Worm (Caenorhabditis elegans) whole organism, L4 larva: ENCODE data around the gene ZK455.5.

Experiments
- D1046.2 ChIP-seq: fragments of 200-800 bp; sonication (Bioruptor generic); IDR thresholded peaks from 2 replicates; pipeline ENCODE4 v1.3.6; 2022; ENCODE audit warnings: missing genetic modification characterization, missing compliant biosample characterization
- F49E8.2 ChIP-seq: sonication (generic microtip); optimal IDR thresholded peaks from 2 replicates; lab custom pipeline; 2016; ENCODE audit warnings: missing compliant biosample characterization, mild to moderate bottlenecking, missing genetic modification characterization, borderline replicate concordance
- T26A8.4 ChIP-seq: fragments of 200-800 bp; sonication (Bioruptor generic); IDR thresholded peaks from 2 replicates; pipeline ENCODE4 v1.3.6; 2022; ENCODE audit warnings: missing genetic modification characterization, missing compliant biosample characterization
- Y5F2A.4 ChIP-seq: fragments of 200-800 bp; sonication (Bioruptor generic); optimal IDR thresholded peaks from 2 replicates; lab custom pipeline; 2018; ENCODE audit warnings: mild to moderate bottlenecking, missing genetic modification characterization, missing compliant biosample characterization
- attf-4 ChIP-seq: sonication (generic microtip); optimal IDR thresholded peaks from 3 replicates; lab custom pipeline; 2017; ENCODE audit warnings: missing biosample characterization, missing genetic modification characterization
- ceh-20 ChIP-seq: fragments of 200-800 bp; sonication (Bioruptor generic); IDR thresholded peaks from 2 replicates; pipeline ENCODE4 v1.3.6; 2022; ENCODE audit warnings: missing genetic modification reagents, missing genetic modification characterization, missing compliant biosample characterization
- ceh-44 ChIP-seq: fragments of 200-800 bp; sonication (Bioruptor generic); IDR thresholded peaks from 2 replicates; pipeline ENCODE4 v1.3.6; 2022; ENCODE audit warnings: missing genetic modification reagents, missing genetic modification characterization, missing compliant biosample characterization
- daf-16 ChIP-seq, 3 experiments: sonication (generic microtip); optimal IDR thresholded peaks; 2 replicates each; lab custom pipeline; 2016 to 2017; ENCODE audit warnings: missing genetic modification characterization in 3 of 3, missing genetic modification reagents in 3 of 3, mild to moderate bottlenecking in 2 of 3, missing compliant biosample characterization in 2 of 3, missing biosample characterization in 1 of 3, moderate library complexity in 1 of 3
- dmd-9 ChIP-seq: fragments of 200-800 bp; sonication (Bioruptor generic); IDR thresholded peaks from 2 replicates; pipeline ENCODE4 v1.3.6; 2022; ENCODE audit warnings: missing genetic modification reagents, missing genetic modification characterization, missing compliant biosample characterization
- dpl-1 ChIP-seq: fragments of 150-350 bp; optimal IDR thresholded peaks from 2 replicates; lab custom pipeline; 2014; ENCODE audit warnings: missing biosample characterization, missing genetic modification reagents, missing genetic modification characterization
- hlh-11 ChIP-seq: fragments of 200-800 bp; sonication (Bioruptor generic); optimal IDR thresholded peaks from 2 replicates; lab custom pipeline; 2018; ENCODE audit warnings: mild to moderate bottlenecking, missing genetic modification characterization, missing compliant biosample characterization
- hmg-1.1 ChIP-seq: fragments of 200-800 bp; sonication (Bioruptor generic); IDR thresholded peaks from 2 replicates; pipeline ENCODE4 v1.3.6; 2022; ENCODE audit warnings: missing genetic modification reagents, missing genetic modification characterization, missing compliant biosample characterization
- jun-1 ChIP-seq: fragments of 150-350 bp; optimal IDR thresholded peaks from 2 replicates; lab custom pipeline; 2014; ENCODE audit warnings: missing biosample characterization, missing genetic modification reagents, missing genetic modification characterization
- lin-1 ChIP-seq: fragments of 200-800 bp; sonication (Bioruptor generic); IDR thresholded peaks from 2 replicates; pipeline ENCODE4 v1.3.6; 2022; ENCODE audit warnings: missing genetic modification reagents, missing genetic modification characterization, missing compliant biosample characterization
- lin-15B ChIP-seq: fragments of 150-350 bp; sonication (generic microtip); optimal IDR thresholded peaks from 3 replicates; lab custom pipeline; 2014; ENCODE audit warnings: missing biosample characterization, missing genetic modification characterization
- lin-38 ChIP-seq: fragments of 200-800 bp; sonication (Bioruptor generic); IDR thresholded peaks from 2 replicates; pipeline ENCODE4 v1.3.6; 2022; ENCODE audit warnings: missing genetic modification reagents, missing genetic modification characterization, missing compliant biosample characterization
- lsy-2 ChIP-seq, 2 experiments: fragments of 150-350 bp in 1 of 2; sonication (generic microtip) in 1 of 2; optimal IDR thresholded peaks; 2 replicates each; lab custom pipeline; 2014 to 2017; ENCODE audit warnings: missing biosample characterization in 2 of 2, missing genetic modification characterization in 2 of 2
- madf-5 ChIP-seq, 2 experiments: fragments of 200-800 bp; sonication (Bioruptor generic); IDR thresholded peaks; 2 replicates each; pipeline ENCODE4 v1.3.6; 2022; ENCODE audit warnings: missing compliant biosample characterization in 2 of 2, missing genetic modification characterization in 2 of 2
- mdl-1 ChIP-seq, 2 experiments: fragments of 150-350 bp in 1 of 2; sonication (generic microtip) in 1 of 2; optimal IDR thresholded peaks; 2 replicates each; lab custom pipeline; 2014 to 2017; ENCODE audit warnings: missing biosample characterization in 2 of 2, missing genetic modification characterization in 2 of 2
- mdt-29 ChIP-seq: fragments of 200-800 bp; sonication (Bioruptor generic); IDR thresholded peaks from 2 replicates; pipeline ENCODE4 v1.3.6; 2022; ENCODE audit warnings: missing genetic modification reagents, missing genetic modification characterization, missing compliant biosample characterization
- mep-1 ChIP-seq: fragments of 150-350 bp; sonication (generic microtip); optimal IDR thresholded peaks from 3 replicates; lab custom pipeline; 2014; ENCODE audit warnings: missing biosample characterization, missing genetic modification characterization
- mes-2 ChIP-seq: sonication (generic microtip); optimal IDR thresholded peaks from 2 replicates; lab custom pipeline; 2016; ENCODE audit warnings: missing genotype, mild to moderate bottlenecking, missing genetic modification characterization, missing compliant biosample characterization; ENCODE audit not compliant: poor library complexity, severe bottlenecking
- nhr-10 ChIP-seq: fragments of 150-350 bp; optimal IDR thresholded peaks from 2 replicates; lab custom pipeline; 2014; ENCODE audit warnings: missing biosample characterization, missing genetic modification characterization
- nhr-111 ChIP-seq: fragments of 200-800 bp; sonication (Bioruptor generic); optimal IDR thresholded peaks from 2 replicates; lab custom pipeline; 2018; ENCODE audit warnings: mild to moderate bottlenecking, missing genetic modification characterization, missing compliant biosample characterization
- nhr-28 ChIP-seq: fragments of 150-350 bp; optimal IDR thresholded peaks from 2 replicates; lab custom pipeline; 2014; ENCODE audit warnings: missing biosample characterization, missing genetic modification characterization
- nhr-41 ChIP-seq: fragments of 200-800 bp; sonication (Bioruptor generic); IDR thresholded peaks from 2 replicates; pipeline ENCODE4 v1.3.6; 2022; ENCODE audit warnings: missing genetic modification reagents, missing genetic modification characterization, missing compliant biosample characterization
- pha-4 ChIP-seq, 2 experiments: fragments of 150-350 bp in 1 of 2; fragments of 200-800 bp in 1 of 2; sonication (Bioruptor generic) in 1 of 2; IDR thresholded peaks in 1 of 2; optimal IDR thresholded peaks in 1 of 2; 2 replicates each; pipeline versions ENCODE4 v1.3.6 to Lab custom; 2014 to 2022; ENCODE audit warnings: missing genetic modification characterization in 2 of 2, missing genetic modification reagents in 2 of 2, missing biosample characterization in 1 of 2, missing compliant biosample characterization in 1 of 2
- rbr-2 ChIP-seq: sonication (generic microtip); optimal IDR thresholded peaks from 2 replicates; lab custom pipeline; 2016; ENCODE audit warnings: missing genotype, missing genetic modification characterization, missing compliant biosample characterization
- set-16 ChIP-seq: fragments of 200-800 bp; sonication (Bioruptor generic); IDR thresholded peaks from 2 replicates; pipeline ENCODE4 v1.3.6; 2022; ENCODE audit warnings: missing genetic modification reagents, missing genetic modification characterization, missing compliant biosample characterization
- skn-1 ChIP-seq: fragments of 150-350 bp; optimal IDR thresholded peaks from 2 replicates; lab custom pipeline; 2014; ENCODE audit warnings: missing biosample characterization, missing genetic modification characterization
- snpc-1.2 ChIP-seq: fragments of 200-800 bp; sonication (Bioruptor generic); IDR thresholded peaks from 2 replicates; pipeline ENCODE4 v1.3.6; 2022; ENCODE audit warnings: missing genetic modification reagents, missing genetic modification characterization, missing compliant biosample characterization
- unc-62 ChIP-seq, 3 experiments: fragments of 150-350 bp in 1 of 3; sonication (generic microtip); optimal IDR thresholded peaks in 2 of 3; peaks in 1 of 3; 1 replicate in 1 of 3; 2 replicates in 2 of 3; lab custom pipeline; 2014 to 2017; ENCODE audit warnings: missing biosample characterization in 3 of 3, missing genetic modification characterization in 3 of 3, missing genetic modification reagents in 3 of 3, missing genotype in 1 of 3
- vab-7 ChIP-seq: fragments of 200-800 bp; sonication (Bioruptor generic); IDR thresholded peaks from 2 replicates; pipeline ENCODE4 v1.3.6; 2022; ENCODE audit warnings: missing genetic modification reagents, missing genetic modification characterization, missing compliant biosample characterization
- zfp-2 ChIP-seq: sonication (generic microtip); optimal IDR thresholded peaks from 2 replicates; lab custom pipeline; 2016; ENCODE audit warnings: mild to moderate bottlenecking, missing genetic modification characterization, missing compliant biosample characterization
- zip-11 ChIP-seq: fragments of 200-800 bp; sonication (Bioruptor generic); IDR thresholded peaks from 2 replicates; pipeline ENCODE4 v1.3.6; 2022; ENCODE audit warnings: missing genetic modification characterization, missing compliant biosample characterization

Gene ZK455.5

DNA sequence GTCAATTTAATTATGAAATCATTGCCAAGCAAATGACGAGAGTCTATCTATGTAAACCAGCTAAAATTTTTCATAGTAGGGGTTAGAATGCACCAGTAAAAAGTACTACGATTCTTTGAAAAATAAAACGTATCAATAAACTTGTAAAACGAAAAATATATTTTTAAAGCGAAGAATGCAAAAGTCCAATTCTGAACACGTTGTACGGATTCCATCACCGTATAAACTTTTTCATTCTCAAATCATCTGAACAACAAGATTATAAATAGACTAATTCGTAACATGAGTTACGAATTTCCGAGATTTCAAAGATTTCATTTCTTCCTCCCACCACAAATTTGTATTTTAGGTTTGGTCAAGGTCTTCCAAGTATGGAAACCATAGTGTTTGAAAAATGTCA is 10.0 kb downstream of the ZK455.5 start, which contains the start of gene nlp-57:
nlp-57 (plus strand) TSS at position 301 of the 400 bp plus-strand sequence.
- no peak for TF ChIP-seq ceh-44
- no peak for TF ChIP-seq Y5F2A.4 (GFP tag; lab: Kevin White, UChicago)
- TF ChIP-seq, all 104 proteins: peak for 0

DNA sequence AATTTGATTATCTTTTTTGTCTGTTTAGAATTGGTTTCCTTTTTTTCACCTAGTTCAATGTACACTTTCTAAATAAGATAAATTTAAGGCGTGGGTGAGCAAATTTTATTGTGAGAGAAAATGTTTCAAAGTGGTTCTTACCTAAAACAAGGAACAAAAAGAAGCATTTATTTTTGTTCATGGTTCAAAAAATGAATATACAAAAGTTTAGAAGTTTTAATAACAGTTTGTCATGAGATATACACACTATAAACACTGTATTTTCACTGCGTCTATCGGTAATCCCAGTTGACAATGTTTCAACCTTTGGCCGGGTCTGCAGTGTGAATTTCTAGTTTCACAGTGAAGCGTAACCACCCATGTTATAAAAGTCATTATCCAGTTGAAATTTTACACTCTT is 11.3 kb downstream of the ZK455.5 start, which contains the start of gene F08G12.11:
F08G12.11 (minus strand) TSS at position 181 of the 400 bp plus-strand sequence.
- peak in 1 of 2 experiments; percentile 91 for TF ChIP-seq unc-62 (GFP tag; optimal IDR thresholded peaks at IDR 0.05 in 1 of 2; lab: Kevin White, UChicago)
- TF ChIP-seq unc-62 (tag; optimal IDR thresholded peaks at IDR 0.05; lab: Kevin White, UChicago) = no peak
- TF ChIP-seq mep-1 = no peak

DNA sequence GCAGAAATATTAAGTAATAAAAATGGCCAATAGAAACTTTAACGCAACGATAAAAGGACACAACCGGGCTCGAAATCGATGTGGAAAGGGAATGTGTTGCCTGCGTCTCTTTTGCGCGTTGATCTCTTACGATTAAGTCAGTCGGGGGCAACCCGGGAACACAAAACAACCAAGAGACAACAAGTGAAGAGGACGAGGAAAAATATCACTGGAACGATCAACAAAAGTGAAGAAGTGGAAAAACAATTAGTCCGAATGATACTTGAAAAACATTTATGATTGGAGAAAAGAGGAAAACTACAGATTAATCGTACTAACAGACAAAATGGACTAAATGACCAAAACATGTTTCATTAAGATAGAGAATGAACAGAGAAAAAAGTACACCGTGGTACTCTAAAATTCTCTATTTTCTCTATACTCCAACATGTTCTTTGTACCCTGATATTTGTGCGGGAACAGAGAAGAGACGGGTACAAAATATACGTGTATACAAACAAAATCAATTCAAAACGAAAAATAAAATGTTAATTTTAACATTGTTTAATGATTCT is 16.4 kb downstream of the ZK455.5 start, which contains the start of gene F08G12.5:
F08G12.5 (minus strand) TSS at position 1 of the 554 bp plus-strand sequence.
- TF ChIP-seq F49E8.2 = no peak
- TF ChIP-seq snpc-1.2 (GFP tag; lab: Robert Waterston, UW) = no peak
- no peak for TF ChIP-seq lsy-2 (tag; optimal IDR thresholded peaks at IDR 0.05; lab: Kevin White, UChicago)
- no peak for TF ChIP-seq dmd-9
- TF ChIP-seq nhr-28 (tag; lab: Kevin White, UChicago) = peak; percentile 74
- no peak for TF ChIP-seq nhr-111
- TF ChIP-seq lin-38 (GFP tag; lab: Robert Waterston, UW) = no peak
- TF ChIP-seq skn-1 (tag; lab: Kevin White, UChicago) = no peak
- TF ChIP-seq zip-11 (GFP tag; lab: Robert Waterston, UW) = no peak
- TF ChIP-seq madf-5 (GFP tag; IDR thresholded peaks at IDR 0.05; lab: Robert Waterston, UW) = no peak
- TF ChIP-seq hlh-11 = peak; percentile 49
- peak in 1 of 2 experiments; percentile 75 for TF ChIP-seq unc-62 (GFP tag; optimal IDR thresholded peaks at IDR 0.05 in 1 of 2; lab: Kevin White, UChicago)
- no peak for TF ChIP-seq unc-62 (tag; optimal IDR thresholded peaks at IDR 0.05; lab: Kevin White, UChicago)
- no peak for TF ChIP-seq mes-2 (tag; lab: Kevin White, UChicago)
- TF ChIP-seq ceh-44 = no peak
- peak in 1 of 2 experiments; percentile 86 for TF ChIP-seq daf-16 (GFP tag; optimal IDR thresholded peaks at IDR 0.05; lab: Kevin White, UChicago)
- peak; percentile 81 for TF ChIP-seq daf-16 (tag; optimal IDR thresholded peaks at IDR 0.05; lab: Kevin White, UChicago)
- no peak for TF ChIP-seq T26A8.4 (GFP tag; lab: Robert Waterston, UW)
- TF ChIP-seq rbr-2 (tag; lab: Kevin White, UChicago) = no peak
- no peak for TF ChIP-seq mdl-1 (tag; optimal IDR thresholded peaks at IDR 0.05; lab: Kevin White, UChicago)
- TF ChIP-seq pha-4 (GFP tag; IDR thresholded peaks at IDR 0.05; lab: Robert Waterston, UW) = no peak
- TF ChIP-seq pha-4 (tag; optimal IDR thresholded peaks at IDR 0.05; lab: Kevin White, UChicago) = no peak
- TF ChIP-seq, all 104 proteins: peak for 4

DNA sequence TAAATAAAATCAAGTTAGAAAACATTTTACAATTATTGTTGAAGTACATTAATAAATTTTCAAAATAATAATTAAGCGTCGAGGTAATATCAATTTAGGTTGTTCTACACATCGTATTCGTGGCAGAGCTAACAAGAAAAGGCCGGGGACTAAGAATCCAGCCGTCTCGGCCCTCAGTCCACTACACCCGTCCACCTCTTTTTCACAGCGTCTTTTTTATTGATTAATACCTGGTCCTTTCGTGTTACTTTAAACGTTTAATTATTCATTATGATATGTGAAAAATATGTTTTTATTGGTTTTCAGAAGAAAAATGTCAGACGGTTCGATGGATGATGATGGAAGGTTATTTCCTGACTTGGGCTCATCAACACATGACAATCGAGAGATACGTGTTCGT is 19.7 kb downstream of the ZK455.5 start, which contains the start of gene vhl-1:
vhl-1 (plus strand) TSS at position 301 of the 400 bp plus-strand sequence.
- 0 out of 2 replicates have a peak, but pooled peaks have one; percentile 11 for TF ChIP-seq hmg-1.1 (GFP tag; lab: Robert Waterston, UW)
- TF ChIP-seq T26A8.4 (GFP tag; lab: Robert Waterston, UW) = no peak
- no peak for TF ChIP-seq mdt-29 (GFP tag; lab: Robert Waterston, UW)
- peak; percentile 54 for TF ChIP-seq mes-2 (tag; lab: Kevin White, UChicago)

DNA sequence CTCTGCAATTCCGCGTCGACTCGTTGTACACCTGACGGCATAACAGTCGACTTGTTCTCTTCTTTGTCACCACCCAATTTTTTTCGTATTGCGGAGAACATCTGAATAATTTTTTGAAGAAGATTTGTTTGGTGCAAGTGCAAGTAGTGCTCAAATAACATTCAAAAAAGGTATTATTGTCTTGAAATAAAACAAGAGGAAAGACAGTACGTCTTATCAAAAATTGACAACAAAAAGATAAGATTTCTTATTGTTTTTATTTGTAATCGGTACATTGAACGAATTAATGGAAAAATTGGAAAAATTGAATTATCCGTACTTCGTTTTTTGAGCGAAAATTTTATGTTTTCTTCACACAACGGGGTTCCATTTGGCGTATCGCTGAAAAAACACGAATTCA is 21.0 kb downstream of the ZK455.5 start, which contains the start of gene F08G12.1:
F08G12.1 (minus strand) TSS at position 101 of the 400 bp plus-strand sequence.
- TF ChIP-seq set-16 (GFP tag; lab: Robert Waterston, UW) = no peak
- TF ChIP-seq lin-15B (tag; lab: Kevin White, UChicago) = no peak
- no peak for TF ChIP-seq D1046.2
- no peak for TF ChIP-seq skn-1 (tag; lab: Kevin White, UChicago)
- TF ChIP-seq mep-1 = no peak
- no peak for TF ChIP-seq jun-1
- no peak for TF ChIP-seq zfp-2 (tag; lab: Kevin White, UChicago)
- TF ChIP-seq dpl-1 = no peak
- TF ChIP-seq hmg-1.1 (GFP tag; lab: Robert Waterston, UW) = no peak
- TF ChIP-seq vab-7 (GFP tag; lab: Robert Waterston, UW) = no peak
- no peak for TF ChIP-seq nhr-10 (tag; lab: Kevin White, UChicago)
- TF ChIP-seq nhr-41 (GFP tag; lab: Robert Waterston, UW) = no peak
- TF ChIP-seq lin-1 (GFP tag; lab: Robert Waterston, UW) = no peak
- TF ChIP-seq zip-11 (GFP tag; lab: Robert Waterston, UW) = no peak
- TF ChIP-seq snpc-1.2 (GFP tag; lab: Robert Waterston, UW) = no peak
- TF ChIP-seq ceh-20 = no peak
- no peak for TF ChIP-seq attf-4 (tag; lab: Kevin White, UChicago)
